Fruit fly (Drosophila melanogaster): Measurements from ENCODE around the gene Jasper.

- TF ChIP-seq CG1603 (tag; optimal IDR thresholded peaks at IDR 0.05) (no peak), crc (GFP tag; optimal IDR thresholded peaks at IDR 0.05) (no peak), CG13775 (GFP tag; optimal IDR thresholded peaks at IDR 0.05) (no peak), zfh1 (GFP tag; IDR thresholded peaks at IDR 0.05) (no peak), ftz-f1 (GFP tag; optimal IDR thresholded peaks at IDR 0.05) (no peak), pan (optimal IDR thresholded peaks at IDR 0.05) (no peak), pan (GFP tag; optimal IDR thresholded peaks at IDR 0.05 in 1 of 2, IDR thresholded peaks at IDR 0.05 in 1 of 2) (no peak), CG1647 (GFP tag; optimal IDR thresholded peaks at IDR 0.05) (no peak), CG10462 (GFP tag; optimal IDR thresholded peaks at IDR 0.05) (no peak), Bteb2 (GFP tag; optimal IDR thresholded peaks at IDR 0.05) (no peak), cg (GFP tag; optimal IDR thresholded peaks at IDR 0.05) (no peak)
Measured at dm6 chr3R:30061980-30062379, 9.7 kb downstream of the Jasper start.
